Fruit fly (Drosophila melanogaster): Measurements from ENCODE around the gene CG34164.
A peak's percentile ranks its signal among the peaks of the same experiment; 100 is the strongest.

The CG34164 gene

DNA sequence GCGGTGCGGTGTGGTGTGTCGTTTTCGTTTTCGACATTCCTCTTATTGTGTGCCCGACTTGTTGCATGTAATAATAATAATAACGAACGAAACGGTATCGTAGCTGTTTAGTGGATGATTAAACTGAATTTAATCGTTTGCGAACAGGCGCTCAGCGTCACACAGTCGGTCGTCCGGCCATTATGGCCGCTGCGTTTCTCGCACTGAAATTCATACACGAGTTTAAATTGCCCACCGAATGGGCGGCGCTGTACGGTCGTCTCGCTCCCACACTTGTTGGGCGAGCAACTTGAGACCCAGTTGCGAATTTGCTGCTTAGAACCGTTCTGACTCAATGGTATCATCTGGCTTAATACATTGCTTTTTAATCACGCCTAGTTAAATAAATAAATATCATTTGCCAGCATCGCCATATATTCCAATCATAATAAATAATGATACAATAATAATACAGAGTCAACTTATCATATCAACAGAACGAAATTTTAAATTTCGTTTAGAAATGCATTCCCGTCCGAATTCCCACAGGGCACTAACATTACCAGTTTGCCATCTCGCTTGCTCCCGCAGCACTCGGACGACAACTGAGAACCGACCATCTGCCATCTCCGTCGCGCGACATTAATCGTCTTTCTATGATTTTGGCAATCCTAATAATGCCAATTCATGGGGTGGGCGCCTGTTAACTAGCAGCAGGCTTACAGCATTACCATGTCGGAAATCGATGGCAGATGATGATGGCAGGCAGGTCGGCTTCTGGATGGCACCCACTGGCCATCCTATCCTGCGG is 45.1 kb upstream of the CG34164 start (continued):
- TF ChIP-seq CG11398 (GFP tag; optimal IDR thresholded peaks at IDR 0.05) (peak; percentile 56), mirr (GFP tag; optimal IDR thresholded peaks at IDR 0.05) (peak; percentile 91), CG17186 (GFP tag; optimal IDR thresholded peaks at IDR 0.05) (peak; percentile 32), CG10543 (GFP tag; optimal IDR thresholded peaks at IDR 0.05) (peak; percentile 93), CG15269 (tag; optimal IDR thresholded peaks at IDR 0.05) (peak; percentile 95), CG34224 (GFP tag; IDR thresholded peaks at IDR 0.05; ENCODE audit: partially characterized antibody) (no peak), ash1 (GFP tag; optimal IDR thresholded peaks at IDR 0.05) (no peak), YL-1 (GFP tag; optimal IDR thresholded peaks at IDR 0.05) (peak; percentile 77), twi (tag; optimal IDR thresholded peaks at IDR 0.05) (peak; percentile 84), Trl (optimal IDR thresholded peaks at IDR 0.05) (no peak), Trl (GFP tag; optimal IDR thresholded peaks at IDR 0.05) (peak; percentile 38), CG2712 (tag; optimal IDR thresholded peaks at IDR 0.05) (peak; percentile 93), CG18599 (GFP tag; optimal IDR thresholded peaks at IDR 0.05) (peak; percentile 96), Atf3 (GFP tag; optimal IDR thresholded peaks at IDR 0.05) (peak; percentile 53), dmrt11E (tag; optimal IDR thresholded peaks at IDR 0.05) (peak; percentile 90), dimm (GFP tag; IDR thresholded peaks at IDR 0.05) (no peak), kah (GFP tag; optimal IDR thresholded peaks at IDR 0.05) (peak; percentile 30), Bdp1 (GFP tag; optimal IDR thresholded peaks at IDR 0.05) (peak; percentile 65), CG7987 (GFP tag; optimal IDR thresholded peaks at IDR 0.05) (peak; percentile 30), CG6272 (GFP tag; IDR thresholded peaks at IDR 0.05) (peak; percentile 86), amos (GFP tag; IDR thresholded peaks at IDR 0.05; ENCODE audit: partially characterized antibody) (no peak), CG11085 (GFP tag; IDR thresholded peaks at IDR 0.05) (no peak), fd3F (GFP tag; optimal IDR thresholded peaks at IDR 0.05) (peak; percentile 92), fd102C (GFP tag; optimal IDR thresholded peaks at IDR 0.05) (peak; percentile 36), CkIIα-i1 (GFP tag; IDR thresholded peaks at IDR 0.05) (no peak), MESR4 (GFP tag; optimal IDR thresholded peaks at IDR 0.05) (peak; percentile 1), CG12942 (GFP tag; optimal IDR thresholded peaks at IDR 0.05) (peak; percentile 86), H2.0 (GFP tag; IDR thresholded peaks at IDR 0.05) (no peak), CG8478 (optimal IDR thresholded peaks at IDR 0.05) (peak; percentile 92), CG3065 (GFP tag; optimal IDR thresholded peaks at IDR 0.05) (peak; percentile 66), odd (GFP tag; optimal IDR thresholded peaks at IDR 0.05) (peak; percentile 50), dpn (GFP tag; optimal IDR thresholded peaks at IDR 0.05) (peak; percentile 82 to 91), CG2116 (GFP tag; optimal IDR thresholded peaks at IDR 0.05) (peak; percentile 51), CG15073 (GFP tag; optimal IDR thresholded peaks at IDR 0.05) (peak; percentile 36), Mes4 (GFP tag; optimal IDR thresholded peaks at IDR 0.05) (peak; percentile 34), Chrac-16 (GFP tag; optimal IDR thresholded peaks at IDR 0.05) (peak; percentile 89), CG10979 (tag; optimal IDR thresholded peaks at IDR 0.05) (peak; percentile 92), CG2199 (GFP tag; IDR thresholded peaks at IDR 0.05) (no peak), nmo (GFP tag; optimal IDR thresholded peaks at IDR 0.05) (peak; percentile 93), CG4282 (GFP tag; optimal IDR thresholded peaks at IDR 0.05) (no peak), Ssrp (tag; optimal IDR thresholded peaks at IDR 0.05) (peak; percentile 90), hkb (optimal IDR thresholded peaks at IDR 0.05) (peak; percentile 43), hkb (GFP tag; IDR thresholded peaks at IDR 0.05) (no peak), CG15514 (GFP tag; optimal IDR thresholded peaks at IDR 0.05) (peak; percentile 86), CG14860 (GFP tag; IDR thresholded peaks at IDR 0.05; ENCODE audit: partially characterized antibody) (no peak), wor (GFP tag; IDR thresholded peaks at IDR 0.05) (no peak), CG12236 (GFP tag; optimal IDR thresholded peaks at IDR 0.05) (peak; percentile 58), HLH54F (GFP tag; optimal IDR thresholded peaks at IDR 0.05) (peak; percentile 84), pum (GFP tag; optimal IDR thresholded peaks at IDR 0.05) (peak; percentile 67), kay (GFP tag; optimal IDR thresholded peaks at IDR 0.05) (peak; percentile 89)
